Worm (Caenorhabditis elegans) whole organism, L2 larva: Measurements from ENCODE around the gene F47B8.3.

Experiments used
- C34F6.9 ChIP-seq: fragments of 150-350 bp; optimal IDR thresholded peaks from 2 replicates; lab custom pipeline; 2014; ENCODE audit warnings: missing biosample characterization, missing genetic modification characterization
- F13H6.1 ChIP-seq: sonication (generic microtip); optimal IDR thresholded peaks from 2 replicates; lab custom pipeline; 2016; ENCODE audit warnings: missing genetic modification characterization, missing compliant biosample characterization
- R02D3.7 ChIP-seq: fragments of 150-350 bp; optimal IDR thresholded peaks from 2 replicates; lab custom pipeline; 2014; ENCODE audit warnings: missing biosample characterization, missing genetic modification characterization
- Y55F3AM.14 ChIP-seq: fragments of 200-800 bp; sonication (Bioruptor generic); optimal IDR thresholded peaks from 2 replicates; lab custom pipeline; 2018; ENCODE audit warnings: mild to moderate bottlenecking, missing genetic modification characterization, missing compliant biosample characterization
- ZK546.5 ChIP-seq: sonication (generic microtip); optimal IDR thresholded peaks from 2 replicates; lab custom pipeline; 2017; ENCODE audit warnings: missing biosample characterization, missing genetic modification characterization
- alr-1 ChIP-seq: fragments of 150-350 bp; optimal IDR thresholded peaks from 2 replicates; lab custom pipeline; 2014; ENCODE audit warnings: missing biosample characterization, missing genetic modification characterization
- ama-1 ChIP-seq: fragments of 150-350 bp; optimal IDR thresholded peaks from 2 replicates; lab custom pipeline; 2018; ENCODE audit warnings: inconsistent platforms
- blmp-1 ChIP-seq: sonication (generic microtip); optimal IDR thresholded peaks from 2 replicates; lab custom pipeline; 2017; ENCODE audit warnings: missing genetic modification characterization, mild to moderate bottlenecking, missing compliant biosample characterization, antibody characterized with exemption, moderate library complexity; ENCODE audit not compliant: insufficient read depth
- ceh-16 ChIP-seq: fragments of 150-350 bp; optimal IDR thresholded peaks from 2 replicates; lab custom pipeline; 2014; ENCODE audit warnings: missing biosample characterization, missing genetic modification characterization
- ceh-82 ChIP-seq: fragments of 150-350 bp; optimal IDR thresholded peaks from 2 replicates; lab custom pipeline; 2014; ENCODE audit warnings: missing biosample characterization, missing genetic modification characterization
- crh-2 ChIP-seq: sonication (generic microtip); optimal IDR thresholded peaks from 2 replicates; lab custom pipeline; 2017; ENCODE audit warnings: missing biosample characterization, missing genetic modification characterization
- dmd-4 ChIP-seq: sonication (generic microtip); optimal IDR thresholded peaks from 2 replicates; lab custom pipeline; 2017; ENCODE audit warnings: missing biosample characterization, missing genetic modification characterization
- egl-27 ChIP-seq: sonication (generic microtip); optimal IDR thresholded peaks from 3 replicates; lab custom pipeline; 2017; ENCODE audit warnings: missing biosample characterization, missing genetic modification reagents, missing genetic modification characterization
- elt-1 ChIP-seq: fragments of 150-350 bp; optimal IDR thresholded peaks from 2 replicates; lab custom pipeline; 2014; ENCODE audit warnings: missing biosample characterization, missing genetic modification characterization
- elt-3 ChIP-seq: sonication (generic microtip); optimal IDR thresholded peaks from 2 replicates; lab custom pipeline; 2017; ENCODE audit warnings: missing biosample characterization, missing genetic modification characterization
- fos-1 ChIP-seq: fragments of 150-350 bp; optimal IDR thresholded peaks from 2 replicates; lab custom pipeline; 2014; ENCODE audit warnings: missing biosample characterization, missing genetic modification characterization
- gmeb-1 ChIP-seq: fragments of 150-350 bp; optimal IDR thresholded peaks from 2 replicates; lab custom pipeline; 2014; ENCODE audit warnings: missing biosample characterization, missing genetic modification characterization
- lin-13 ChIP-seq: fragments of 150-350 bp; optimal IDR thresholded peaks from 2 replicates; lab custom pipeline; 2014; ENCODE audit warnings: missing biosample characterization, missing genetic modification reagents, missing genetic modification characterization
- lsy-2 ChIP-seq, 2 experiments: fragments of 150-350 bp in 1 of 2; sonication (generic microtip) in 1 of 2; optimal IDR thresholded peaks; 2 replicates each; lab custom pipeline; 2014 to 2017; ENCODE audit warnings: missing biosample characterization in 2 of 2, missing genetic modification characterization in 2 of 2
- mab-5 ChIP-seq: fragments of 150-350 bp; optimal IDR thresholded peaks from 2 replicates; lab custom pipeline; 2014; ENCODE audit warnings: missing biosample characterization, missing genetic modification characterization
- mbf-1 ChIP-seq: sonication (generic microtip); optimal IDR thresholded peaks from 2 replicates; lab custom pipeline; 2017; ENCODE audit warnings: missing biosample characterization, missing genetic modification characterization
- mdl-1 ChIP-seq, 2 experiments: fragments of 150-350 bp in 1 of 2; sonication (generic microtip) in 1 of 2; optimal IDR thresholded peaks; 2 replicates each; lab custom pipeline; 2017; ENCODE audit warnings: missing biosample characterization in 2 of 2, missing genetic modification characterization in 2 of 2
- nhr-12 ChIP-seq: fragments of 150-350 bp; optimal IDR thresholded peaks from 2 replicates; lab custom pipeline; 2014; ENCODE audit warnings: missing biosample characterization, missing genetic modification characterization
- nhr-129 ChIP-seq: fragments of 150-350 bp; optimal IDR thresholded peaks from 2 replicates; lab custom pipeline; 2014; ENCODE audit warnings: missing biosample characterization, missing genetic modification characterization
- nhr-21 ChIP-seq: fragments of 150-350 bp; optimal IDR thresholded peaks from 2 replicates; lab custom pipeline; 2014; ENCODE audit warnings: missing biosample characterization, missing genetic modification characterization
- nhr-23 ChIP-seq: fragments of 150-350 bp; optimal IDR thresholded peaks from 2 replicates; lab custom pipeline; 2014; ENCODE audit warnings: missing biosample characterization, missing genetic modification reagents, missing genetic modification characterization
- nhr-237 ChIP-seq: fragments of 150-350 bp; optimal IDR thresholded peaks from 2 replicates; lab custom pipeline; 2014; ENCODE audit warnings: missing biosample characterization, missing genetic modification characterization
- nhr-25 ChIP-seq: fragments of 150-350 bp; sonication (generic microtip); optimal IDR thresholded peaks from 3 replicates; lab custom pipeline; 2014; ENCODE audit warnings: missing biosample characterization, missing genetic modification characterization
- nhr-6 ChIP-seq: fragments of 150-350 bp; optimal IDR thresholded peaks from 2 replicates; lab custom pipeline; 2014; ENCODE audit warnings: missing biosample characterization, missing genetic modification characterization
- nhr-77 ChIP-seq: fragments of 150-350 bp; optimal IDR thresholded peaks from 2 replicates; lab custom pipeline; 2014; ENCODE audit warnings: missing biosample characterization, missing genetic modification characterization
- peb-1 ChIP-seq: fragments of 150-350 bp; optimal IDR thresholded peaks from 2 replicates; lab custom pipeline; 2014; ENCODE audit warnings: missing biosample characterization, missing genetic modification characterization
- sem-4 ChIP-seq: fragments of 150-350 bp; optimal IDR thresholded peaks from 2 replicates; lab custom pipeline; 2014; ENCODE audit warnings: missing biosample characterization, missing genetic modification reagents, missing genetic modification characterization
- skn-1 ChIP-seq: sonication (generic microtip); optimal IDR thresholded peaks from 2 replicates; lab custom pipeline; 2017; ENCODE audit warnings: missing biosample characterization, missing genetic modification characterization
- sma-3 ChIP-seq: sonication (generic microtip); optimal IDR thresholded peaks from 2 replicates; lab custom pipeline; 2016; ENCODE audit warnings: missing genetic modification reagents, missing genetic modification characterization, missing compliant biosample characterization
- sma-9 ChIP-seq, 2 experiments: fragments of 150-350 bp in 1 of 2; sonication (generic microtip) in 1 of 2; optimal IDR thresholded peaks; 2 replicates each; lab custom pipeline; 2014 to 2016; ENCODE audit warnings: missing genetic modification characterization in 2 of 2, mild to moderate bottlenecking in 1 of 2, missing biosample characterization in 1 of 2, missing compliant biosample characterization in 1 of 2, missing genetic modification reagents in 1 of 2, moderate library complexity in 1 of 2
- snpc-4 ChIP-seq: fragments of 150-350 bp; optimal IDR thresholded peaks from 2 replicates; lab custom pipeline; 2014; ENCODE audit warnings: missing biosample characterization, missing genetic modification characterization
- unc-39 ChIP-seq: fragments of 150-350 bp; optimal IDR thresholded peaks from 2 replicates; lab custom pipeline; 2014; ENCODE audit warnings: missing biosample characterization, missing genetic modification characterization
- unc-55 ChIP-seq: fragments of 150-350 bp; sonication (generic microtip); optimal IDR thresholded peaks from 3 replicates; lab custom pipeline; 2014; ENCODE audit warnings: missing biosample characterization, missing genetic modification reagents, missing genetic modification characterization
- unc-62 ChIP-seq: fragments of 150-350 bp; optimal IDR thresholded peaks from 2 replicates; lab custom pipeline; 2014; ENCODE audit warnings: missing biosample characterization, missing genetic modification reagents, missing genetic modification characterization
- zag-1 ChIP-seq: fragments of 150-350 bp; optimal IDR thresholded peaks from 2 replicates; lab custom pipeline; 2014; ENCODE audit warnings: missing biosample characterization, missing genetic modification characterization
- ztf-1 ChIP-seq: fragments of 200-800 bp; sonication (Bioruptor generic); conservative IDR thresholded peaks from 2 replicates; pipeline ENCODE4 v1.3.6; 2022; ENCODE audit warnings: missing genetic modification characterization, missing compliant biosample characterization
- ztf-11 ChIP-seq: sonication (generic microtip); optimal IDR thresholded peaks from 2 replicates; lab custom pipeline; 2017; ENCODE audit warnings: missing biosample characterization, missing genetic modification characterization
- ztf-4 ChIP-seq: fragments of 150-350 bp; optimal IDR thresholded peaks from 2 replicates; lab custom pipeline; 2014; ENCODE audit warnings: missing biosample characterization, missing genetic modification characterization

F47B8.3 gene

ce11 chrV:14322743-14323142 is at the start of gene F47B8.3:
TSS of gene F47B8.3 (minus strand) at chrV:14323003.
- no peak for TF ChIP-seq peb-1 (tag; lab: Kevin White, UChicago)
- TF ChIP-seq F13H6.1 = peak; percentile 15
- peak; percentile 27 for TF ChIP-seq sma-9 (GFP tag; optimal IDR thresholded peaks at IDR 0.05; lab: Kevin White, UChicago)
- TF ChIP-seq sma-9 (tag; optimal IDR thresholded peaks at IDR 0.05; lab: Kevin White, UChicago) = no peak
- TF ChIP-seq nhr-237 (tag; lab: Kevin White, UChicago) = no peak
- no peak for TF ChIP-seq nhr-21 (tag; lab: Kevin White, UChicago)
- TF ChIP-seq gmeb-1 (tag; lab: Kevin White, UChicago) = peak; percentile 23
- no peak for TF ChIP-seq egl-27 (tag; lab: Kevin White, UChicago)
- TF ChIP-seq lin-13 = peak; percentile 25
- TF ChIP-seq nhr-129 (tag; lab: Kevin White, UChicago) = peak; percentile 65
- peak; percentile 56 for TF ChIP-seq crh-2 (tag; lab: Kevin White, UChicago)
- no peak for TF ChIP-seq sma-3 (GFP tag; lab: Kevin White, UChicago)
- peak; percentile 46 for TF ChIP-seq snpc-4 (tag; lab: Kevin White, UChicago)
- TF ChIP-seq R02D3.7 (tag; lab: Kevin White, UChicago) = no peak
- TF ChIP-seq sem-4 (tag; lab: Kevin White, UChicago) = peak; percentile 25
- peak; percentile 62 for TF ChIP-seq unc-55
- TF ChIP-seq fos-1 (tag; lab: Kevin White, UChicago) = peak; percentile 1
- peak; percentile 59 for TF ChIP-seq ama-1
- no peak for TF ChIP-seq nhr-23 (tag; lab: Kevin White, UChicago)
- TF ChIP-seq C34F6.9 = peak; percentile 83
- no peak for TF ChIP-seq mbf-1 (tag; lab: Kevin White, UChicago)
- peak; percentile 1 for TF ChIP-seq nhr-25 (tag; lab: Kevin White, UChicago)
- no peak for TF ChIP-seq zag-1 (tag; lab: Kevin White, UChicago)
- peak in 1 of 2 experiments; percentile 62 for TF ChIP-seq lsy-2 (tag; optimal IDR thresholded peaks at IDR 0.05; lab: Kevin White, UChicago)
- TF ChIP-seq unc-39 (tag; lab: Kevin White, UChicago) = no peak
- no peak for TF ChIP-seq ztf-11
- TF ChIP-seq ztf-1 = no peak

- TF ChIP-seq zag-1 (tag; lab: Kevin White, UChicago) = peak; percentile 4
- TF ChIP-seq snpc-4 (tag; lab: Kevin White, UChicago) = no peak
- no peak for TF ChIP-seq unc-39 (tag; lab: Kevin White, UChicago)
- no peak for TF ChIP-seq egl-27 (tag; lab: Kevin White, UChicago)
- TF ChIP-seq crh-2 (tag; lab: Kevin White, UChicago) = peak; percentile 63
- TF ChIP-seq mab-5 (tag; lab: Kevin White, UChicago) = peak; percentile 45
Measured at ce11 chrV:14369412-14369811, 46.6 kb upstream of the F47B8.3 start.

ce11 chrV:14368272-14369052 is 45.7 kb upstream of the F47B8.3 start:
- TF ChIP-seq nhr-237 (tag; lab: Kevin White, UChicago) (no peak), snpc-4 (tag; lab: Kevin White, UChicago) (no peak), ama-1 (no peak), egl-27 (tag; lab: Kevin White, UChicago) (peak; percentile 52), ztf-11 (no peak), C34F6.9 (peak; percentile 20), nhr-25 (tag; lab: Kevin White, UChicago) (no peak), ztf-4 (tag; lab: Kevin White, UChicago) (no peak), blmp-1 (tag; lab: Kevin White, UChicago) (peak; percentile 96), dmd-4 (tag; lab: Kevin White, UChicago) (no peak), peb-1 (tag; lab: Kevin White, UChicago) (no peak), unc-55 (no peak), nhr-21 (tag; lab: Kevin White, UChicago) (peak; percentile 44), nhr-77 (tag; lab: Kevin White, UChicago) (no peak), sem-4 (tag; lab: Kevin White, UChicago) (peak; percentile 84), elt-1 (tag; lab: Kevin White, UChicago) (no peak), nhr-23 (tag; lab: Kevin White, UChicago) (no peak), F13H6.1 (no peak), alr-1 (tag; lab: Kevin White, UChicago) (no peak), fos-1 (tag; lab: Kevin White, UChicago) (peak; percentile 95), gmeb-1 (tag; lab: Kevin White, UChicago) (no peak), nhr-6 (no peak), Y55F3AM.14 (GFP tag; lab: Kevin White, UChicago) (peak; percentile 44), sma-3 (GFP tag; lab: Kevin White, UChicago) (no peak), lin-13 (no peak), sma-9 (GFP tag; optimal IDR thresholded peaks at IDR 0.05; lab: Kevin White, UChicago) (peak; percentile 90), sma-9 (tag; optimal IDR thresholded peaks at IDR 0.05; lab: Kevin White, UChicago) (peak; percentile 7), elt-3 (tag; lab: Kevin White, UChicago) (no peak), unc-62 (GFP tag; lab: Kevin White, UChicago) (no peak), R02D3.7 (tag; lab: Kevin White, UChicago) (no peak), ceh-82 (tag; lab: Kevin White, UChicago) (no peak), nhr-12 (tag; lab: Kevin White, UChicago) (no peak), mdl-1 (tag; optimal IDR thresholded peaks at IDR 0.05; lab: Kevin White, UChicago) (peak; percentile 60 to 69), ZK546.5 (tag; lab: Kevin White, UChicago) (no peak), crh-2 (tag; lab: Kevin White, UChicago) (no peak), ceh-16 (tag; lab: Kevin White, UChicago) (peak; percentile 30), unc-39 (tag; lab: Kevin White, UChicago) (no peak), zag-1 (tag; lab: Kevin White, UChicago) (no peak), skn-1 (tag; lab: Kevin White, UChicago) (peak; percentile 37)
